Fruit fly (Drosophila melanogaster) whole organism, embryonic: Measurements from ENCODE around the gene CG32188.

Experiments
- Ada2b ChIP-seq: fragments of 200-800 bp; sonication (Bioruptor generic); IDR thresholded peaks from 2 replicates; pipeline ENCODE4 v1.3.6; 2022; ENCODE audit warnings: missing biosample characterization, missing genetic modification characterization
- Antp ChIP-seq: fragments of 200-800 bp; sonication (Bioruptor generic); optimal IDR thresholded peaks from 3 replicates; lab custom pipeline; 2016; ENCODE audit warnings: missing biosample characterization, missing genetic modification characterization
- Asciz ChIP-seq: fragments of 200-800 bp; sonication (Bioruptor generic); optimal IDR thresholded peaks from 2 replicates; lab custom pipeline; 2017; ENCODE audit warnings: missing biosample characterization, mild to moderate bottlenecking, missing genetic modification characterization, missing genetic modification reagents
- Atf6 ChIP-seq: fragments of 200-800 bp; sonication (Bioruptor generic); IDR thresholded peaks from 2 replicates; pipeline ENCODE4 v1.3.6; 2022; ENCODE audit warnings: missing biosample characterization, missing genetic modification characterization
- B-H2 ChIP-seq: fragments of 200-800 bp; sonication (Bioruptor generic); optimal IDR thresholded peaks from 2 replicates; lab custom pipeline; 2018; ENCODE audit warnings: missing biosample characterization, mild to moderate bottlenecking, missing genetic modification characterization
- BEAF-32 ChIP-seq: fragments of 200-800 bp; sonication (Bioruptor generic); optimal IDR thresholded peaks from 3 replicates; lab custom pipeline; 2017; ENCODE audit warnings: missing biosample characterization, missing genetic modification characterization, mild to moderate bottlenecking, moderate library complexity, missing genetic modification reagents
- CG11456 ChIP-seq: fragments of 200-800 bp; sonication (Bioruptor generic); IDR thresholded peaks from 3 replicates; pipeline ENCODE4 v1.3.6; 2022; ENCODE audit warnings: missing biosample characterization, missing genetic modification characterization
- CG12219 ChIP-seq: fragments of 200-800 bp; sonication (Bioruptor generic); optimal IDR thresholded peaks from 3 replicates; lab custom pipeline; 2018; ENCODE audit warnings: missing biosample characterization, mild to moderate bottlenecking, missing genetic modification characterization
- CG13287 ChIP-seq: fragments of 200-800 bp; sonication (Bioruptor generic); IDR thresholded peaks from 2 replicates; pipeline ENCODE4 v1.3.6; 2022; ENCODE audit warnings: missing biosample characterization, missing genetic modification characterization; ENCODE audit not compliant: partially characterized antibody
- CG15073 ChIP-seq: fragments of 200-800 bp; sonication (Bioruptor generic); optimal IDR thresholded peaks from 2 replicates; lab custom pipeline; 2016; ENCODE audit warnings: missing biosample characterization, missing genetic modification characterization
- CG15269 ChIP-seq: fragments of 200-800 bp; sonication (Bioruptor generic); optimal IDR thresholded peaks from 2 replicates; lab custom pipeline; 2018; ENCODE audit warnings: missing biosample characterization, mild to moderate bottlenecking, missing genetic modification characterization, moderate library complexity
- CG17361 ChIP-seq: fragments of 200-800 bp; sonication (Bioruptor generic); IDR thresholded peaks from 3 replicates; pipeline ENCODE4 v1.3.6; 2022; ENCODE audit warnings: missing biosample characterization, missing genetic modification characterization
- CG2889 ChIP-seq: fragments of 200-800 bp; sonication (Bioruptor generic); IDR thresholded peaks from 3 replicates; pipeline ENCODE4 v1.3.6; 2022; ENCODE audit warnings: missing biosample characterization, missing genetic modification characterization
- CG30403 ChIP-seq: fragments of 200-800 bp; sonication (Bioruptor generic); optimal IDR thresholded peaks from 3 replicates; lab custom pipeline; 2016; ENCODE audit warnings: missing biosample characterization, missing genetic modification characterization
- CG3163 ChIP-seq: fragments of 200-800 bp; sonication (Bioruptor generic); optimal IDR thresholded peaks from 3 replicates; lab custom pipeline; 2016; ENCODE audit warnings: missing biosample characterization, missing genetic modification characterization
- CG34422 ChIP-seq: fragments of 200-800 bp; sonication (Bioruptor generic); IDR thresholded peaks from 3 replicates; pipeline ENCODE4 v1.3.6; 2022; ENCODE audit warnings: missing biosample characterization, missing genetic modification characterization
- CG4854 ChIP-seq: fragments of 200-800 bp; sonication (Bioruptor generic); optimal IDR thresholded peaks from 2 replicates; lab custom pipeline; 2016; ENCODE audit warnings: missing biosample characterization, missing genetic modification characterization, inconsistent platforms
- CG5953 ChIP-seq: fragments of 200-800 bp; sonication (Bioruptor generic); IDR thresholded peaks from 2 replicates; pipeline ENCODE4 v1.3.6; 2022; ENCODE audit warnings: missing biosample characterization, missing genetic modification characterization
- CG6175 ChIP-seq: fragments of 200-800 bp; sonication (Bioruptor generic); IDR thresholded peaks from 3 replicates; pipeline ENCODE4 v1.3.6; 2022; ENCODE audit warnings: missing biosample characterization, missing genetic modification characterization
- CG6765 ChIP-seq: fragments of 200-800 bp; sonication (Bioruptor generic); optimal IDR thresholded peaks from 3 replicates; lab custom pipeline; 2017; ENCODE audit warnings: missing biosample characterization, mild to moderate bottlenecking, missing genetic modification characterization
- CG7987 ChIP-seq: fragments of 200-800 bp; sonication (Bioruptor generic); optimal IDR thresholded peaks from 2 replicates; lab custom pipeline; 2018; ENCODE audit warnings: missing biosample characterization, mild to moderate bottlenecking, missing genetic modification characterization, moderate library complexity
- CG9932 ChIP-seq: fragments of 200-800 bp; sonication (Bioruptor generic); IDR thresholded peaks from 2 replicates; pipeline ENCODE4 v1.3.6; 2022; ENCODE audit warnings: missing biosample characterization, missing genetic modification characterization
- CHES-1-like ChIP-seq: fragments of 200-800 bp; sonication (Bioruptor generic); optimal IDR thresholded peaks from 2 replicates; lab custom pipeline; 2016; ENCODE audit warnings: missing biosample characterization, missing genetic modification characterization
- HmgZ ChIP-seq: fragments of 200-800 bp; sonication (Bioruptor generic); optimal IDR thresholded peaks from 2 replicates; lab custom pipeline; 2018; ENCODE audit warnings: missing biosample characterization, mild to moderate bottlenecking, missing genetic modification characterization
- Sry-δ ChIP-seq: fragments of 200-800 bp; sonication (Bioruptor generic); optimal IDR thresholded peaks from 2 replicates; lab custom pipeline; 2016; ENCODE audit warnings: missing biosample characterization, missing genetic modification characterization
- Usf ChIP-seq: fragments of 200-800 bp; sonication (Bioruptor generic); optimal IDR thresholded peaks from 2 replicates; lab custom pipeline; 2017; ENCODE audit warnings: missing genotype, missing biosample characterization, missing genetic modification characterization
- Xrp1 ChIP-seq: fragments of 200-800 bp; sonication (Bioruptor generic); IDR thresholded peaks from 2 replicates; pipeline ENCODE4 v1.3.6; 2022; ENCODE audit warnings: missing biosample characterization, missing genetic modification characterization
- az2 ChIP-seq: fragments of 200-800 bp; sonication (Bioruptor generic); optimal IDR thresholded peaks from 3 replicates; lab custom pipeline; 2016; ENCODE audit warnings: missing biosample characterization, missing genetic modification characterization
- cas ChIP-seq: fragments of 200-800 bp; sonication (Bioruptor generic); IDR thresholded peaks from 2 replicates; pipeline ENCODE4 v1.3.6; 2022; ENCODE audit warnings: missing biosample characterization, missing genetic modification characterization
- cato ChIP-seq: fragments of 200-800 bp; sonication (Bioruptor generic); optimal IDR thresholded peaks from 2 replicates; lab custom pipeline; 2016; ENCODE audit warnings: missing biosample characterization, missing genetic modification characterization, borderline replicate concordance
- cg ChIP-seq: fragments of 200-800 bp; sonication (Bioruptor generic); optimal IDR thresholded peaks from 3 replicates; lab custom pipeline; 2019; ENCODE audit warnings: missing biosample characterization, mild to moderate bottlenecking, missing genetic modification characterization, moderate library complexity
- cwo ChIP-seq: fragments of 200-800 bp; sonication (Bioruptor generic); optimal IDR thresholded peaks from 3 replicates; lab custom pipeline; 2017; ENCODE audit warnings: missing biosample characterization, missing genetic modification characterization, mild to moderate bottlenecking, moderate library complexity, missing genetic modification reagents
- ems ChIP-seq: fragments of 200-800 bp; sonication (Bioruptor generic); optimal IDR thresholded peaks from 3 replicates; lab custom pipeline; 2016; ENCODE audit warnings: missing biosample characterization, missing genetic modification characterization
- exex ChIP-seq: fragments of 200-800 bp; sonication (Bioruptor generic); optimal IDR thresholded peaks from 4 replicates; lab custom pipeline; 2018; ENCODE audit warnings: missing biosample characterization, mild to moderate bottlenecking, missing genetic modification characterization, moderate library complexity
- gsb-n ChIP-seq: fragments of 200-800 bp; sonication (Bioruptor generic); optimal IDR thresholded peaks from 3 replicates; lab custom pipeline; 2018; ENCODE audit warnings: missing biosample characterization, mild to moderate bottlenecking, missing genetic modification characterization
- lab ChIP-seq: fragments of 200-800 bp; sonication (Bioruptor generic); optimal IDR thresholded peaks from 3 replicates; lab custom pipeline; 2017; ENCODE audit warnings: missing biosample characterization, missing genetic modification characterization, mild to moderate bottlenecking, moderate library complexity, missing genetic modification reagents
- lbe ChIP-seq: fragments of 200-800 bp; sonication (Bioruptor generic); optimal IDR thresholded peaks from 2 replicates; lab custom pipeline; 2016; ENCODE audit warnings: missing biosample characterization, mild to moderate bottlenecking, missing genetic modification characterization
- lilli ChIP-seq: fragments of 200-800 bp; sonication (Bioruptor generic); optimal IDR thresholded peaks from 3 replicates; lab custom pipeline; 2016; ENCODE audit warnings: missing biosample characterization, missing genetic modification characterization
- mam ChIP-seq: fragments of 200-800 bp; sonication (Bioruptor generic); optimal IDR thresholded peaks from 3 replicates; lab custom pipeline; 2016; ENCODE audit warnings: missing biosample characterization, missing genetic modification characterization
- nerfin-2 ChIP-seq: fragments of 200-800 bp; sonication (Bioruptor generic); IDR thresholded peaks from 2 replicates; pipeline ENCODE4 v1.3.6; 2022; ENCODE audit warnings: missing biosample characterization, missing genetic modification characterization; ENCODE audit not compliant: partially characterized antibody
- otp ChIP-seq: fragments of 200-800 bp; sonication (Bioruptor generic); IDR thresholded peaks from 3 replicates; pipeline ENCODE4, ENCODE4 v1.3.6; 2022; ENCODE audit warnings: missing biosample characterization, missing genetic modification characterization
- pita ChIP-seq: fragments of 200-800 bp; sonication (Bioruptor generic); optimal IDR thresholded peaks from 2 replicates; lab custom pipeline; 2017; ENCODE audit warnings: missing biosample characterization, mild to moderate bottlenecking, missing genetic modification characterization
- prd ChIP-seq, 3 experiments: fragments of >200 bp in 2 of 3; fragments of 200-800 bp in 1 of 3; sonication (Bioruptor generic) in 1 of 3; optimal IDR thresholded peaks in 2 of 3; IDR thresholded peaks in 1 of 3; 2 replicates in 2 of 3; 3 replicates in 1 of 3; pipeline versions ENCODE4 v1.3.6 to Lab custom; 2017 to 2022; ENCODE audit warnings: missing biosample characterization in 1 of 3, missing genetic modification characterization in 1 of 3
- rib ChIP-seq: fragments of 200-800 bp; sonication (Bioruptor generic); IDR thresholded peaks from 2 replicates; pipeline ENCODE4 v1.3.6; 2022; ENCODE audit warnings: missing biosample characterization, missing genetic modification characterization
- sna ChIP-seq: fragments of 200-800 bp; sonication (Bioruptor generic); IDR thresholded peaks from 2 replicates; pipeline ENCODE4 v1.3.6; 2022; ENCODE audit warnings: missing biosample characterization, missing genetic modification characterization; ENCODE audit not compliant: partially characterized antibody
- tgo ChIP-seq: fragments of 200-800 bp; sonication (Bioruptor generic); IDR thresholded peaks from 3 replicates; pipeline ENCODE4 v1.3.6; 2022; ENCODE audit warnings: missing biosample characterization, missing genetic modification characterization
- z ChIP-seq: fragments of 200-800 bp; sonication (Bioruptor generic); IDR thresholded peaks from 3 replicates; pipeline ENCODE4 v1.3.6; 2022; ENCODE audit warnings: missing biosample characterization, missing genetic modification characterization
- zen2 ChIP-seq: fragments of 200-800 bp; sonication (Bioruptor generic); IDR thresholded peaks from 3 replicates; pipeline ENCODE4 v1.3.6; 2022; ENCODE audit warnings: missing biosample characterization, missing genetic modification characterization; ENCODE audit not compliant: partially characterized antibody
- zfh2 ChIP-seq: fragments of 200-800 bp; sonication (Bioruptor generic); optimal IDR thresholded peaks from 2 replicates; lab custom pipeline; 2016; ENCODE audit warnings: missing biosample characterization, missing genetic modification characterization

Gene CG32188

DNA sequence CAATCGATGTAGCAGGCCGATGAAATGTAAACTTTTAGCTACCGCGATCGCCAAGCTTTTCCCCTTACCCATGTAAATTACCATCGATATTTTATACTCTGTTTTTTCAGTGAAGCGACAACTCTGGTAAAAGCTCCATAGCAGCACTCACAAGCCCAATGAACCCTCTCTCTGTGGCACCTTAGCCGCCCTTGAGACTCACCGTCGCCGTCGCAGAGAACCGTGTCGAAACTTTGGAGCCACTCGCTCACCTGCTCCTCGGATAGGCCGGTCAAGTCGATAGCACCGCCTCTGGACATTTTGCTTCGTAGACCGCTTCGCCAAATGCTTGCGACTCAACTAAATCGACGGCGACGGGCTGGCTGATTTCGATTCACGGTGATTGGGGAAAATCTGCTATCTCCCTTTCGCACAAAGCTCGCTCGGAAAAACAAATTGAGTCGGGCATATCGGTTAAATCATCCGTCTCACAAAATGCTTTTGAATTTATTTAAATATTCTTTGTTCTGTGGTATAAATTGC lies 7.7 kb upstream of the CG32188 start, which contains the start of gene CG5577 (continued):
- TF ChIP-seq CG5953 (GFP tag; lab: Robert Waterston, UW) (no peak), CG3163 (GFP tag; lab: Kevin White, UChicago) (peak; percentile 14), B-H2 (GFP tag; lab: Kevin White, UChicago) (peak; percentile 31), CG13287 (GFP tag; lab: Robert Waterston, UW) (peak; percentile 90), BEAF-32 (peak; percentile 60), CG34422 (peak; percentile 41; the same call in 1 of the 3 replicates), tgo (GFP tag; lab: Robert Waterston, UW) (no peak), Xrp1 (GFP tag; lab: Robert Waterston, UW) (no peak), zen2 (GFP tag; lab: Robert Waterston, UW) (peak; percentile 65), CG15269 (tag; lab: Kevin White, UChicago) (peak; percentile 27), CHES-1-like (no peak), CG11456 (GFP tag; lab: Robert Waterston, UW) (0 out of 3 replicates have a peak, but pooled peaks have one; percentile 21), CG6175 (GFP tag; lab: Robert Waterston, UW) (peak; percentile 97), nerfin-2 (GFP tag; lab: Robert Waterston, UW) (0 out of 2 replicates have a peak, but pooled peaks have one; percentile 16), mam (GFP tag; lab: Kevin White, UChicago) (peak; percentile 22), cg (GFP tag; lab: Kevin White, UChicago) (no peak), rib (GFP tag; lab: Robert Waterston, UW) (peak; percentile 59; the same call in 1 of the 2 replicates), sna (GFP tag; lab: Robert Waterston, UW) (peak; percentile 78), lab (GFP tag; lab: Kevin White, UChicago) (peak; percentile 69), lilli (peak; percentile 30), az2 (no peak), Atf6 (peak; percentile 20; the same call in 1 of the 2 replicates), CG9932 (GFP tag; lab: Robert Waterston, UW) (peak; percentile 51; the same call in 1 of the 2 replicates), prd (optimal IDR thresholded peaks at IDR 0.05; lab: Kevin White, UChicago) (no peak), prd (GFP tag; IDR thresholded peaks at IDR 0.05; lab: Robert Waterston, UW) (0 out of 3 replicates have a peak, but pooled peaks have one; percentile 35), Antp (GFP tag; lab: Kevin White, UChicago) (no peak), Asciz (GFP tag; lab: Kevin White, UChicago) (no peak), CG17361 (GFP tag; lab: Robert Waterston, UW) (no peak), gsb-n (no peak), Ada2b (peak; percentile 25; the same call in 1 of the 2 replicates), CG15073 (GFP tag; lab: Kevin White, UChicago) (no peak), CG12219 (GFP tag; lab: Kevin White, UChicago) (no peak), zfh2 (GFP tag; lab: Kevin White, UChicago) (peak; percentile 9), CG7987 (peak; percentile 28), pita (GFP tag; lab: Kevin White, UChicago) (no peak), CG4854 (GFP tag; lab: Kevin White, UChicago) (no peak), HmgZ (tag; lab: Kevin White, UChicago) (peak; percentile 75), lbe (GFP tag; lab: Kevin White, UChicago) (no peak), z (0 out of 3 replicates have a peak, but pooled peaks have one; percentile 47), cwo (GFP tag; lab: Kevin White, UChicago) (peak; percentile 40), CG30403 (GFP tag; lab: Kevin White, UChicago) (no peak), cato (GFP tag; lab: Kevin White, UChicago) (no peak), ems (GFP tag; lab: Kevin White, UChicago) (no peak), exex (tag; lab: Kevin White, UChicago) (peak; percentile 50), otp (0 out of 3 replicates have a peak, but pooled peaks have one; percentile 27), cas (GFP tag; lab: Robert Waterston, UW) (no peak), Usf (GFP tag; lab: Kevin White, UChicago) (no peak), CG2889 (no peak), CG6765 (GFP tag; lab: Kevin White, UChicago) (no peak), Sry-δ (GFP tag; lab: Kevin White, UChicago) (peak; percentile 8)
